Worm (Caenorhabditis elegans): Measurements from ENCODE around the gene sod-1.

- TF ChIP-seq ceh-18 (tag; optimal IDR thresholded peaks at IDR 0.05) (no peak), fkh-10 (GFP tag; optimal IDR thresholded peaks at IDR 0.05) (no peak), nhr-11 (tag; optimal IDR thresholded peaks at IDR 0.05) (no peak), tbx-2 (tag; optimal IDR thresholded peaks at IDR 0.05) (no peak), ceh-2 (tag; optimal IDR thresholded peaks at IDR 0.05) (no peak), ama-1 (optimal IDR thresholded peaks at IDR 0.05) (no peak), pha-4 (tag; optimal IDR thresholded peaks at IDR 0.05) (no peak)
These were observed 32.2 kb downstream of the sod-1 start for ce11 chrII:6941520-6941919.

Measured in whole organism, late embryonic.